Worm (Caenorhabditis elegans) whole organism, L2 larva: ENCODE data around the gene srg-16.

ENCODE experiments used
- F13H6.1 ChIP-seq: sonication (generic microtip); optimal IDR thresholded peaks from 2 replicates; lab custom pipeline; 2016; ENCODE audit warnings: missing genetic modification characterization, missing compliant biosample characterization
- ama-1 ChIP-seq: fragments of 150-350 bp; optimal IDR thresholded peaks from 2 replicates; lab custom pipeline; 2018; ENCODE audit warnings: inconsistent platforms
- blmp-1 ChIP-seq: sonication (generic microtip); optimal IDR thresholded peaks from 2 replicates; lab custom pipeline; 2017; ENCODE audit warnings: missing genetic modification characterization, mild to moderate bottlenecking, missing compliant biosample characterization, antibody characterized with exemption, moderate library complexity; ENCODE audit not compliant: insufficient read depth
- egl-27 ChIP-seq: sonication (generic microtip); optimal IDR thresholded peaks from 3 replicates; lab custom pipeline; 2017; ENCODE audit warnings: missing biosample characterization, missing genetic modification reagents, missing genetic modification characterization
- fos-1 ChIP-seq: fragments of 150-350 bp; optimal IDR thresholded peaks from 2 replicates; lab custom pipeline; 2014; ENCODE audit warnings: missing biosample characterization, missing genetic modification characterization
- nhr-6 ChIP-seq: fragments of 150-350 bp; optimal IDR thresholded peaks from 2 replicates; lab custom pipeline; 2014; ENCODE audit warnings: missing biosample characterization, missing genetic modification characterization
- nhr-77 ChIP-seq: fragments of 150-350 bp; optimal IDR thresholded peaks from 2 replicates; lab custom pipeline; 2014; ENCODE audit warnings: missing biosample characterization, missing genetic modification characterization
- skn-1 ChIP-seq: sonication (generic microtip); optimal IDR thresholded peaks from 2 replicates; lab custom pipeline; 2017; ENCODE audit warnings: missing biosample characterization, missing genetic modification characterization
- sma-9 ChIP-seq, 2 experiments: fragments of 150-350 bp in 1 of 2; sonication (generic microtip) in 1 of 2; optimal IDR thresholded peaks; 2 replicates each; lab custom pipeline; 2014 to 2016; ENCODE audit warnings: missing genetic modification characterization in 2 of 2, mild to moderate bottlenecking in 1 of 2, missing biosample characterization in 1 of 2, missing compliant biosample characterization in 1 of 2, missing genetic modification reagents in 1 of 2, moderate library complexity in 1 of 2
- snpc-4 ChIP-seq: fragments of 150-350 bp; optimal IDR thresholded peaks from 2 replicates; lab custom pipeline; 2014; ENCODE audit warnings: missing biosample characterization, missing genetic modification characterization
- unc-39 ChIP-seq: fragments of 150-350 bp; optimal IDR thresholded peaks from 2 replicates; lab custom pipeline; 2014; ENCODE audit warnings: missing biosample characterization, missing genetic modification characterization

ce11 chrII:12485060-12485459 lies 18.1 kb downstream of the srg-16 start, which contains the start of gene F15A4.10:
- TF ChIP-seq snpc-4 = no peak
- TF ChIP-seq skn-1 (tag; lab: Kevin White, UChicago) = no peak
- no peak for TF ChIP-seq fos-1 (tag; lab: Kevin White, UChicago)
- no peak for TF ChIP-seq unc-39
- TF ChIP-seq egl-27 (tag; lab: Kevin White, UChicago) = no peak
- TF ChIP-seq nhr-6 (tag; lab: Kevin White, UChicago) = no peak
- TF ChIP-seq nhr-77 (tag; lab: Kevin White, UChicago) = no peak
- TF ChIP-seq F13H6.1 = no peak
- TF ChIP-seq blmp-1 = no peak
- no peak for TF ChIP-seq ama-1 (lab: Kevin White, UChicago)
- TF ChIP-seq sma-9 (GFP tag; optimal IDR thresholded peaks at IDR 0.05; lab: Kevin White, UChicago) = no peak
- no peak for TF ChIP-seq sma-9 (tag; optimal IDR thresholded peaks at IDR 0.05; lab: Kevin White, UChicago)
